Worm (Caenorhabditis elegans) whole organism, late embryonic: ENCODE results near the gene M05D6.8.

Experiments used
- C08G9.2 ChIP-seq: sonication (generic microtip); optimal IDR thresholded peaks from 2 replicates; lab custom pipeline; 2016; ENCODE audit warnings: mild to moderate bottlenecking, missing genetic modification characterization, moderate library complexity, missing compliant biosample characterization
- K02D7.2 ChIP-seq: sonication (generic microtip); optimal IDR thresholded peaks from 2 replicates; lab custom pipeline; 2017; ENCODE audit warnings: mild to moderate bottlenecking, missing genetic modification characterization, missing compliant biosample characterization
- T23F11.4 ChIP-seq: fragments of 200-800 bp; sonication (Bioruptor generic); optimal IDR thresholded peaks from 2 replicates; lab custom pipeline; 2018; ENCODE audit warnings: mild to moderate bottlenecking, missing genetic modification characterization, missing compliant biosample characterization
- Y22D7AL.16 ChIP-seq: sonication (generic microtip); optimal IDR thresholded peaks from 2 replicates; lab custom pipeline; 2016; ENCODE audit warnings: missing genetic modification characterization, missing compliant biosample characterization
- ceh-14 ChIP-seq: sonication (generic microtip); optimal IDR thresholded peaks from 2 replicates; lab custom pipeline; 2016; ENCODE audit warnings: missing genotype, missing genetic modification characterization, missing compliant biosample characterization
- ceh-18 ChIP-seq: sonication (generic microtip); optimal IDR thresholded peaks from 2 replicates; lab custom pipeline; 2016; ENCODE audit warnings: missing genetic modification characterization, missing compliant biosample characterization
- ceh-24 ChIP-seq: sonication (generic microtip); optimal IDR thresholded peaks from 2 replicates; lab custom pipeline; 2016; ENCODE audit warnings: mild to moderate bottlenecking, missing genetic modification characterization, missing compliant biosample characterization
- ceh-31 ChIP-seq: sonication (generic microtip); optimal IDR thresholded peaks from 2 replicates; lab custom pipeline; 2016; ENCODE audit warnings: missing genetic modification characterization, missing compliant biosample characterization
- ceh-48 ChIP-seq: sonication (generic microtip); optimal IDR thresholded peaks from 2 replicates; lab custom pipeline; 2016; ENCODE audit warnings: missing genetic modification characterization, inconsistent platforms, missing compliant biosample characterization
- ceh-9 ChIP-seq: sonication (generic microtip); optimal IDR thresholded peaks from 2 replicates; lab custom pipeline; 2016; ENCODE audit warnings: mild to moderate bottlenecking, missing genetic modification characterization, inconsistent platforms, missing compliant biosample characterization
- che-1 ChIP-seq: sonication (generic microtip); optimal IDR thresholded peaks from 2 replicates; lab custom pipeline; 2016; ENCODE audit warnings: mild to moderate bottlenecking, missing genetic modification characterization, missing compliant biosample characterization
- dmd-4 ChIP-seq: sonication (generic microtip); optimal IDR thresholded peaks from 2 replicates; lab custom pipeline; 2016; ENCODE audit warnings: borderline replicate concordance, missing genetic modification characterization, missing compliant biosample characterization
- dve-1 ChIP-seq: sonication (generic microtip); optimal IDR thresholded peaks from 2 replicates; lab custom pipeline; 2017; ENCODE audit warnings: antibody characterized with exemption, mild to moderate bottlenecking, missing genetic modification characterization, missing compliant biosample characterization
- elt-4 ChIP-seq: sonication (generic microtip); optimal IDR thresholded peaks from 2 replicates; lab custom pipeline; 2016; ENCODE audit warnings: missing genetic modification characterization, missing compliant biosample characterization
- ets-4 ChIP-seq: sonication (generic microtip); optimal IDR thresholded peaks from 2 replicates; lab custom pipeline; 2016; ENCODE audit warnings: missing genetic modification characterization, missing compliant biosample characterization
- fax-1 ChIP-seq: sonication (generic microtip); optimal IDR thresholded peaks from 2 replicates; lab custom pipeline; 2016; ENCODE audit warnings: missing genotype, missing genetic modification characterization, missing compliant biosample characterization
- fkh-10 ChIP-seq: fragments of 150-350 bp; optimal IDR thresholded peaks from 2 replicates; lab custom pipeline; 2014; ENCODE audit warnings: missing biosample characterization, missing genetic modification reagents, missing genetic modification characterization
- fkh-6 ChIP-seq: sonication (generic microtip); optimal IDR thresholded peaks from 2 replicates; lab custom pipeline; 2016; ENCODE audit warnings: missing genetic modification characterization, missing compliant biosample characterization
- gmeb-2 ChIP-seq: sonication (generic microtip); optimal IDR thresholded peaks from 2 replicates; lab custom pipeline; 2016; ENCODE audit warnings: missing genetic modification characterization, inconsistent platforms, missing compliant biosample characterization
- hlh-15 ChIP-seq: sonication (generic microtip); optimal IDR thresholded peaks from 2 replicates; lab custom pipeline; 2016; ENCODE audit warnings: missing genetic modification characterization, missing compliant biosample characterization
- hlh-8 ChIP-seq: sonication (generic microtip); optimal IDR thresholded peaks from 2 replicates; lab custom pipeline; 2016; ENCODE audit warnings: missing genotype, missing genetic modification characterization, missing compliant biosample characterization
- lim-6 ChIP-seq: sonication (generic microtip); optimal IDR thresholded peaks from 2 replicates; lab custom pipeline; 2016; ENCODE audit warnings: missing genetic modification characterization, missing compliant biosample characterization
- madf-2 ChIP-seq: sonication (generic microtip); optimal IDR thresholded peaks from 2 replicates; lab custom pipeline; 2017; ENCODE audit warnings: missing genetic modification characterization, missing compliant biosample characterization
- nhr-232 ChIP-seq: sonication (generic microtip); optimal IDR thresholded peaks from 2 replicates; lab custom pipeline; 2016; ENCODE audit warnings: missing genetic modification characterization, missing compliant biosample characterization
- odd-2 ChIP-seq: sonication (generic microtip); optimal IDR thresholded peaks from 2 replicates; lab custom pipeline; 2017; ENCODE audit warnings: antibody characterized with exemption, mild to moderate bottlenecking, missing genetic modification characterization, missing compliant biosample characterization
- pat-9 ChIP-seq: fragments of 200-800 bp; sonication (Bioruptor generic); optimal IDR thresholded peaks from 2 replicates; lab custom pipeline; 2018; ENCODE audit warnings: mild to moderate bottlenecking, missing genetic modification characterization, moderate library complexity, missing compliant biosample characterization
- pha-2 ChIP-seq: sonication (generic microtip); optimal IDR thresholded peaks from 2 replicates; lab custom pipeline; 2017; ENCODE audit warnings: mild to moderate bottlenecking, missing genetic modification characterization, missing compliant biosample characterization
- pros-1 ChIP-seq: fragments of 150-350 bp; optimal IDR thresholded peaks from 2 replicates; lab custom pipeline; 2014; ENCODE audit warnings: missing biosample characterization, missing genetic modification reagents, missing genetic modification characterization
- sdc-2 ChIP-seq: sonication (generic microtip); optimal IDR thresholded peaks from 2 replicates; lab custom pipeline; 2016; ENCODE audit warnings: missing genotype, missing genetic modification characterization, missing compliant biosample characterization
- sox-4 ChIP-seq: sonication (generic microtip); optimal IDR thresholded peaks from 2 replicates; lab custom pipeline; 2017; ENCODE audit warnings: mild to moderate bottlenecking, missing genetic modification characterization, inconsistent platforms, missing compliant biosample characterization
- syd-9 ChIP-seq: sonication (generic microtip); optimal IDR thresholded peaks from 2 replicates; lab custom pipeline; 2016; ENCODE audit warnings: mild to moderate bottlenecking, missing genetic modification characterization, moderate library complexity, missing compliant biosample characterization
- tbx-7 ChIP-seq: sonication (generic microtip); optimal IDR thresholded peaks from 2 replicates; lab custom pipeline; 2016; ENCODE audit warnings: missing genotype, missing genetic modification characterization, missing compliant biosample characterization
- ttx-3 ChIP-seq: sonication (generic microtip); optimal IDR thresholded peaks from 2 replicates; lab custom pipeline; 2016; ENCODE audit warnings: missing genetic modification reagents, missing genetic modification characterization, missing compliant biosample characterization
- unc-3 ChIP-seq, 2 experiments: fragments of 200-800 bp in 1 of 2; sonication (Bioruptor generic) in 1 of 2; sonication (generic microtip) in 1 of 2; conservative IDR thresholded peaks in 1 of 2; optimal IDR thresholded peaks in 1 of 2; 2 replicates each; pipeline versions ENCODE4 v1.3.6 to Lab custom; 2016 to 2022; ENCODE audit warnings: missing compliant biosample characterization in 2 of 2, missing genetic modification characterization in 2 of 2, missing genetic modification reagents in 1 of 2
- unc-42 ChIP-seq: sonication (generic microtip); optimal IDR thresholded peaks from 2 replicates; lab custom pipeline; 2016; ENCODE audit warnings: missing genotype, missing genetic modification characterization, missing compliant biosample characterization
- unc-55 ChIP-seq: sonication (generic microtip); optimal IDR thresholded peaks from 2 replicates; lab custom pipeline; 2017; ENCODE audit warnings: missing biosample characterization, missing genetic modification reagents, missing genetic modification characterization

M05D6.8 gene

DNA sequence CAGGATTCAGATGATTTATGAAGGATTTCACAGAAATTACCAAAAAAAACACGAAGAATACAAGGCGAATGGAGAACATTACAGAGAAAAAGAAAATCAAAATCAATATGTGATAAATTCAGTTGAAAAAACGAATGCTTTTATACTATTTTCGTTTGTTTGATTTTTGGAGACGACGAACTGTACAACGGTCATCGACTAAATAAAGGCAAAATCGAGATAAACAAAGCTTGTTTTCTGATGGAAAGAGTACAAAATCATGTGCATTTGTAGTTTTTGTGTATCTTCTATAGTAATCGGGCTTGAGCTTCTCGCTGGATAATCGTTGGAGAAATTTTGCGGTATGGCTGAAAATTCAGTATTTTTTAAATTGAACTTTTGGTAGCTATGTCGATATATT, at the start of gene M05D6.8:
Gene M05D6.8 (minus strand): TSS at position 101 of the 400 bp plus-strand sequence.
- TF ChIP-seq syd-9 (tag; lab: Kevin White, UChicago): no peak
- no peak for TF ChIP-seq hlh-15 (tag; lab: Kevin White, UChicago)
- TF ChIP-seq ceh-24 (tag; lab: Kevin White, UChicago): no peak
- TF ChIP-seq K02D7.2 (tag; lab: Kevin White, UChicago): no peak
- no peak for TF ChIP-seq unc-42 (tag; lab: Kevin White, UChicago)
- TF ChIP-seq T23F11.4 (GFP tag; lab: Kevin White, UChicago): no peak
- TF ChIP-seq unc-3 (GFP tag; conservative IDR thresholded peaks at IDR 0.05; lab: Robert Waterston, UW): no peak
- TF ChIP-seq unc-3 (tag; optimal IDR thresholded peaks at IDR 0.05; lab: Kevin White, UChicago): no peak
- TF ChIP-seq ets-4 (tag; lab: Kevin White, UChicago): no peak
- TF ChIP-seq sox-4 (tag; lab: Kevin White, UChicago): no peak
- TF ChIP-seq sdc-2 (tag; lab: Kevin White, UChicago): no peak
- no peak for TF ChIP-seq fkh-10 (GFP tag; lab: Kevin White, UChicago)
- no peak for TF ChIP-seq dve-1
- no peak for TF ChIP-seq fkh-6 (tag; lab: Kevin White, UChicago)
- no peak for TF ChIP-seq pros-1 (tag; lab: Kevin White, UChicago)
- no peak for TF ChIP-seq Y22D7AL.16 (tag; lab: Kevin White, UChicago)
- TF ChIP-seq ceh-31 (tag; lab: Kevin White, UChicago): no peak
- TF ChIP-seq elt-4 (tag; lab: Kevin White, UChicago): no peak
- TF ChIP-seq dmd-4 (tag; lab: Kevin White, UChicago): no peak
- no peak for TF ChIP-seq ceh-14 (tag; lab: Kevin White, UChicago)

DNA sequence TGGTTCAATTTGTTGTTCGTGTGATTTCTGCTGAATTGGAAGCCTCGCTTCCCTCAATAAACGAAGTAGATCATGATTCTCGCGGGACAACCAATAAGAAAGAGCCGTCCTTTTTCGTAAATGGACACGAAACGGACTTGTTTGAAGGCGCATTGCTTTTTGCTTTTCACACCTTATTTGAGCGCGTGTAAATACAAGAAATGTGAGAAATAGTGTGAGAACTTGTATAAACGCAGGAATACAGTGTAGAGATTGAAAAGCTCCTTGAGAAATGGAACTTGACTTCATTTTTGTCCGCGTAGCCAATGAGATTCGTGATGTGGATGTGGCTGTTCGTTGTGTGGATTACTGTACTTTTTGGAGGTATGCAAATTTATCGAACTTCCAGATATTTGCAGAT, 49.6 kb upstream of the M05D6.8 start, which contains the start of gene cht-2:
Gene cht-2 (plus strand): TSS at position 301 of the 400 bp plus-strand sequence.
- TF ChIP-seq lim-6 (tag; lab: Kevin White, UChicago) (no peak), odd-2 (tag; lab: Kevin White, UChicago) (no peak), che-1 (no peak), ceh-9 (tag; lab: Kevin White, UChicago) (no peak), ets-4 (tag; lab: Kevin White, UChicago) (no peak), ttx-3 (tag; lab: Kevin White, UChicago) (no peak), K02D7.2 (tag; lab: Kevin White, UChicago) (no peak), tbx-7 (tag; lab: Kevin White, UChicago) (no peak), ceh-48 (tag; lab: Kevin White, UChicago) (no peak), unc-42 (tag; lab: Kevin White, UChicago) (no peak), pha-2 (tag; lab: Kevin White, UChicago) (no peak), sox-4 (tag; lab: Kevin White, UChicago) (no peak), ceh-18 (no peak), T23F11.4 (GFP tag; lab: Kevin White, UChicago) (no peak), gmeb-2 (tag; lab: Kevin White, UChicago) (no peak)

DNA sequence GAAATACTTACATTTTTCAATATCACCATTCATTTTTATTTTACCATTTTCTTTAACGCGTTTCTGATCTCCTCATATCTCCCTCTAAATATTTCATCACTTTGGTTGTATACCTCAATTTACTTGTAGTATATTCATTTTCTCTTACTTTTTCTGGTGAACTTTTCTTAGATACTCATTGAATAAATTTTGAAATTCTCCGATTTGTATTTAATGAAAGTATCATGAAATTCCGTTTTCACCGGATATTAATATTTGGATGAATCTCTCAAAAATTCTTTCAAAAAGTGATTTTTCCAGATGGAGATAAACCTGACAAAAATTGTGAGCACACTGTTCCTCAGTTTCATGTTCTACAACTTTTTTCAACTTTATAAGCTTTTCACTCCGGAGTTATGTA, 47.2 kb upstream of the M05D6.8 start, which contains the start of gene T13H5.8:
Gene T13H5.8 (plus strand): TSS at position 301 of the 400 bp plus-strand sequence.
- TF ChIP-seq C08G9.2 (tag; lab: Kevin White, UChicago) (no peak), nhr-232 (tag; lab: Kevin White, UChicago) (no peak), ceh-14 (tag; lab: Kevin White, UChicago) (no peak), syd-9 (tag; lab: Kevin White, UChicago) (no peak), fax-1 (no peak), madf-2 (tag; lab: Kevin White, UChicago) (no peak), unc-55 (GFP tag; lab: Kevin White, UChicago) (no peak), ceh-48 (tag; lab: Kevin White, UChicago) (no peak), hlh-8 (no peak), dve-1 (no peak), pat-9 (tag; lab: Kevin White, UChicago) (no peak)
- TF ChIP-seq, all 69 proteins: peak for 0
